Fruit fly (Drosophila melanogaster) Kc167 (cell line): ENCODE data around the gene CG45072.

Experiments used
- Myc ChIP-seq: fragments of >200 bp; optimal IDR thresholded peaks from 2 replicates; lab custom pipeline; 2017; ENCODE audit warnings: missing external identifiers
- h ChIP-seq: fragments of >200 bp; optimal IDR thresholded peaks from 3 replicates; lab custom pipeline; 2018; ENCODE audit warnings: missing external identifiers
- psq ChIP-seq: fragments of >200 bp; optimal IDR thresholded peaks from 2 replicates; lab custom pipeline; 2017; ENCODE audit warnings: missing external identifiers
- ttk ChIP-seq: sonication (Bioruptor generic); optimal IDR thresholded peaks from 2 replicates; lab custom pipeline; 2017; ENCODE audit warnings: missing external identifiers

- TF ChIP-seq h (lab: Kevin White, UChicago) (no peak), ttk (lab: Kevin White, UChicago) (no peak), psq (no peak), Myc (lab: Kevin White, UChicago) (no peak)
Measured at dm6 chr3R:30107718-30108117, 15.3 kb downstream of the CG45072 start.
